Fruit fly (Drosophila melanogaster) whole organism, prepupa: ENCODE results near the gene dpp.
A peak's percentile ranks its signal among the peaks of the same experiment; 100 is the strongest.

Experiments used
- CG10669 ChIP-seq: fragments of 200-800 bp; sonication (Bioruptor generic); optimal IDR thresholded peaks from 3 replicates; lab custom pipeline; 2018; ENCODE audit warnings: missing biosample characterization, mild to moderate bottlenecking, missing genetic modification characterization, moderate library complexity
- CG11294 ChIP-seq: fragments of 200-800 bp; sonication (Bioruptor generic); IDR thresholded peaks from 2 replicates; pipeline ENCODE4 v1.3.6; 2022; ENCODE audit warnings: missing biosample characterization, missing genetic modification characterization
- CG11762 ChIP-seq: fragments of 200-800 bp; sonication (Bioruptor generic); optimal IDR thresholded peaks from 3 replicates; lab custom pipeline; 2016; ENCODE audit warnings: missing biosample characterization, missing genetic modification characterization; ENCODE audit not compliant: insufficient read depth
- CG15336 ChIP-seq: fragments of 200-800 bp; sonication (Bioruptor generic); IDR thresholded peaks from 2 replicates; pipeline ENCODE4 v1.3.6; 2022; ENCODE audit warnings: missing biosample characterization, missing genetic modification characterization
- CG16779 ChIP-seq: fragments of 200-800 bp; sonication (Bioruptor generic); optimal IDR thresholded peaks from 3 replicates; lab custom pipeline; 2017; ENCODE audit warnings: missing biosample characterization, mild to moderate bottlenecking, missing genetic modification characterization
- CG3032 ChIP-seq: fragments of 200-800 bp; optimal IDR thresholded peaks from 2 replicates; lab custom pipeline; 2019; ENCODE audit warnings: missing biosample characterization, mild to moderate bottlenecking, missing genetic modification characterization, moderate library complexity
- CG31627 ChIP-seq: fragments of 200-800 bp; sonication (Bioruptor generic); optimal IDR thresholded peaks from 3 replicates; lab custom pipeline; 2016; ENCODE audit warnings: missing biosample characterization, missing genetic modification characterization
- CG32006 ChIP-seq: fragments of 200-800 bp; sonication (Bioruptor generic); optimal IDR thresholded peaks from 3 replicates; lab custom pipeline; 2017; ENCODE audit warnings: missing biosample characterization, mild to moderate bottlenecking, missing genetic modification characterization
- CG34406 ChIP-seq: fragments of 200-800 bp; sonication (Bioruptor generic); optimal IDR thresholded peaks from 3 replicates; lab custom pipeline; 2016; ENCODE audit warnings: missing biosample characterization, missing genetic modification characterization
- CG3919 ChIP-seq: fragments of 200-800 bp; sonication (Bioruptor generic); optimal IDR thresholded peaks from 3 replicates; lab custom pipeline; 2016; ENCODE audit warnings: missing biosample characterization, missing genetic modification characterization
- CG4318 ChIP-seq: fragments of 200-800 bp; sonication (Bioruptor generic); optimal IDR thresholded peaks from 3 replicates; lab custom pipeline; 2017; ENCODE audit warnings: missing biosample characterization, mild to moderate bottlenecking, missing genetic modification characterization
- CG6163 ChIP-seq: fragments of 200-800 bp; sonication (Bioruptor generic); IDR thresholded peaks from 3 replicates; pipeline ENCODE4 v1.3.6; 2022; ENCODE audit warnings: missing biosample characterization, missing genetic modification characterization
- CG6276 ChIP-seq: fragments of 200-800 bp; sonication (Bioruptor generic); optimal IDR thresholded peaks from 2 replicates; lab custom pipeline; 2017; ENCODE audit warnings: missing biosample characterization, mild to moderate bottlenecking, missing genetic modification characterization
- CG6792 ChIP-seq: fragments of 200-800 bp; sonication (Bioruptor generic); optimal IDR thresholded peaks from 3 replicates; lab custom pipeline; 2016; ENCODE audit warnings: missing biosample characterization, missing genetic modification characterization
- CG6808 ChIP-seq: fragments of 200-800 bp; sonication (Bioruptor generic); optimal IDR thresholded peaks from 3 replicates; lab custom pipeline; 2017; ENCODE audit warnings: missing biosample characterization, missing genetic modification characterization, mild to moderate bottlenecking, moderate library complexity, missing genetic modification reagents
- CG6854 ChIP-seq: fragments of 200-800 bp; sonication (Bioruptor generic); optimal IDR thresholded peaks from 2 replicates; lab custom pipeline; 2017; ENCODE audit warnings: missing biosample characterization, mild to moderate bottlenecking, missing genetic modification characterization
- CG7368 ChIP-seq: fragments of 200-800 bp; sonication (Bioruptor generic); optimal IDR thresholded peaks from 3 replicates; lab custom pipeline; 2016; ENCODE audit warnings: missing biosample characterization, missing genetic modification characterization
- CG8119 ChIP-seq: fragments of 200-800 bp; sonication (Bioruptor generic); IDR thresholded peaks from 3 replicates; pipeline ENCODE4 v1.3.6; 2022; ENCODE audit warnings: missing biosample characterization, missing genetic modification characterization
- CG8319 ChIP-seq: fragments of 200-800 bp; sonication (Bioruptor generic); optimal IDR thresholded peaks from 3 replicates; lab custom pipeline; 2016; ENCODE audit warnings: missing biosample characterization, missing genetic modification characterization
- CG8632 ChIP-seq: fragments of 200-800 bp; sonication (Bioruptor generic); optimal IDR thresholded peaks from 3 replicates; lab custom pipeline; 2016; ENCODE audit warnings: missing biosample characterization, missing genetic modification characterization
- CG9139 ChIP-seq: fragments of 200-800 bp; sonication (Bioruptor generic); optimal IDR thresholded peaks from 3 replicates; lab custom pipeline; 2017; ENCODE audit warnings: missing biosample characterization, mild to moderate bottlenecking, missing genetic modification characterization
- Eip75B ChIP-seq: fragments of 200-800 bp; sonication (Bioruptor generic); optimal IDR thresholded peaks from 3 replicates; lab custom pipeline; 2016; ENCODE audit warnings: missing biosample characterization, missing genetic modification characterization
- Eip78C ChIP-seq: fragments of 200-800 bp; sonication (Bioruptor generic); peaks from one replicate; lab custom pipeline; 2016; ENCODE audit warnings: missing biosample characterization, missing genetic modification characterization
- Eip93F ChIP-seq: fragments of 200-800 bp; sonication (Bioruptor generic); optimal IDR thresholded peaks from 2 replicates; lab custom pipeline; 2016; ENCODE audit warnings: missing biosample characterization, mild to moderate bottlenecking, missing genetic modification characterization
- Ets21C ChIP-seq: fragments of 200-800 bp; sonication (Bioruptor generic); optimal IDR thresholded peaks from 3 replicates; lab custom pipeline; 2016; ENCODE audit warnings: missing biosample characterization, missing genetic modification characterization
- Ets96B ChIP-seq: fragments of 200-800 bp; optimal IDR thresholded peaks from 2 replicates; lab custom pipeline; 2019; ENCODE audit warnings: missing biosample characterization, mild to moderate bottlenecking, missing genetic modification characterization, moderate library complexity
- Gug ChIP-seq: fragments of 200-800 bp; sonication (Bioruptor generic); IDR thresholded peaks from 2 replicates; pipeline ENCODE4 v1.3.6; 2022; ENCODE audit warnings: missing biosample characterization, missing genetic modification characterization
- Hr38 ChIP-seq: sonication (Bioruptor generic); optimal IDR thresholded peaks from 2 replicates; lab custom pipeline; 2016; ENCODE audit warnings: missing biosample characterization, missing genetic modification characterization
- Hr39 ChIP-seq: fragments of 200-800 bp; sonication (Bioruptor generic); optimal IDR thresholded peaks from 2 replicates; lab custom pipeline; 2016; ENCODE audit warnings: missing biosample characterization, missing genetic modification characterization
- Met ChIP-seq: fragments of 200-800 bp; sonication (Bioruptor generic); optimal IDR thresholded peaks from 3 replicates; lab custom pipeline; 2016; ENCODE audit warnings: missing biosample characterization, missing genetic modification characterization
- OdsH ChIP-seq: fragments of 200-800 bp; sonication (Bioruptor generic); optimal IDR thresholded peaks from 3 replicates; lab custom pipeline; 2016; ENCODE audit warnings: missing biosample characterization, missing genetic modification characterization
- Smox ChIP-seq: fragments of 200-800 bp; sonication (Bioruptor generic); optimal IDR thresholded peaks from 3 replicates; lab custom pipeline; 2016; ENCODE audit warnings: missing biosample characterization, missing genetic modification characterization
- Sox102F ChIP-seq: fragments of 200-800 bp; sonication (Bioruptor generic); optimal IDR thresholded peaks from 2 replicates; lab custom pipeline; 2016; ENCODE audit warnings: missing biosample characterization, mild to moderate bottlenecking, missing genetic modification characterization
- Sox14 ChIP-seq: fragments of 200-800 bp; sonication (Bioruptor generic); optimal IDR thresholded peaks from 3 replicates; lab custom pipeline; 2016; ENCODE audit warnings: missing biosample characterization, missing genetic modification characterization
- Sox15 ChIP-seq: fragments of 200-800 bp; sonication (Bioruptor generic); optimal IDR thresholded peaks from 3 replicates; lab custom pipeline; 2016; ENCODE audit warnings: missing biosample characterization, missing genetic modification characterization
- achi ChIP-seq: fragments of 200-800 bp; sonication (Bioruptor generic); optimal IDR thresholded peaks from 3 replicates; lab custom pipeline; 2016; ENCODE audit warnings: missing biosample characterization, missing genetic modification characterization
- acj6 ChIP-seq: fragments of 200-800 bp; sonication (Bioruptor generic); optimal IDR thresholded peaks from 3 replicates; lab custom pipeline; 2016; ENCODE audit warnings: missing biosample characterization, missing genetic modification characterization
- cyc ChIP-seq: fragments of 200-800 bp; sonication (Bioruptor generic); optimal IDR thresholded peaks from 3 replicates; lab custom pipeline; 2016; ENCODE audit warnings: missing biosample characterization, missing genetic modification characterization
- dac ChIP-seq: fragments of 200-800 bp; sonication (Bioruptor generic); optimal IDR thresholded peaks from 2 replicates; lab custom pipeline; 2017; ENCODE audit warnings: missing biosample characterization, mild to moderate bottlenecking, missing genetic modification characterization
- dsx ChIP-seq: fragments of 200-800 bp; optimal IDR thresholded peaks from 3 replicates; lab custom pipeline; 2019; ENCODE audit warnings: missing biosample characterization, mild to moderate bottlenecking, missing genetic modification characterization, moderate library complexity; ENCODE audit not compliant: poor library complexity, severe bottlenecking
- eg ChIP-seq: fragments of 200-800 bp; sonication (Bioruptor generic); IDR thresholded peaks from 3 replicates; pipeline ENCODE4 v1.3.6; 2022; ENCODE audit warnings: missing biosample characterization, missing genetic modification characterization
- esn ChIP-seq: fragments of 200-800 bp; sonication (Bioruptor generic); optimal IDR thresholded peaks from 2 replicates; lab custom pipeline; 2016; ENCODE audit warnings: missing biosample characterization, mild to moderate bottlenecking, missing genetic modification characterization, moderate library complexity
- fd59A ChIP-seq: fragments of 200-800 bp; sonication (Bioruptor generic); optimal IDR thresholded peaks from 2 replicates; lab custom pipeline; 2017; ENCODE audit warnings: missing biosample characterization, mild to moderate bottlenecking, missing genetic modification characterization, missing genetic modification reagents
- fd85E ChIP-seq: fragments of 200-800 bp; sonication (Bioruptor generic); optimal IDR thresholded peaks from 3 replicates; lab custom pipeline; 2016; ENCODE audit warnings: missing biosample characterization, missing genetic modification characterization
- lz ChIP-seq: fragments of 200-800 bp; sonication (Bioruptor generic); optimal IDR thresholded peaks from 3 replicates; lab custom pipeline; 2016; ENCODE audit warnings: missing biosample characterization, missing genetic modification characterization
- pdm3 ChIP-seq: fragments of 200-800 bp; sonication (Bioruptor generic); optimal IDR thresholded peaks from 3 replicates; lab custom pipeline; 2016; ENCODE audit warnings: missing biosample characterization, missing genetic modification characterization
- salr ChIP-seq, 2 experiments: fragments of 200-800 bp; sonication (Bioruptor generic); optimal IDR thresholded peaks; 3 replicates each; lab custom pipeline; 2016 to 2018; ENCODE audit warnings: missing biosample characterization in 2 of 2, missing genetic modification characterization in 2 of 2, mild to moderate bottlenecking in 1 of 2
- spab ChIP-seq: fragments of 200-800 bp; sonication (Bioruptor generic); optimal IDR thresholded peaks from 2 replicates; lab custom pipeline; 2017; ENCODE audit warnings: missing biosample characterization, mild to moderate bottlenecking, missing genetic modification characterization, missing genetic modification reagents
- ss ChIP-seq, 2 experiments: fragments of 200-800 bp; sonication (Bioruptor generic); optimal IDR thresholded peaks; 2 replicates in 1 of 2; 3 replicates in 1 of 2; lab custom pipeline; 2017 to 2018; ENCODE audit warnings: mild to moderate bottlenecking in 2 of 2, missing biosample characterization in 2 of 2, missing genetic modification characterization in 2 of 2, moderate library complexity in 1 of 2
- svp ChIP-seq: fragments of 200-800 bp; sonication (Bioruptor generic); peaks from one replicate; lab custom pipeline; 2016; ENCODE audit warnings: missing biosample characterization, missing genetic modification characterization
- topi ChIP-seq: fragments of 200-800 bp; sonication (Bioruptor generic); optimal IDR thresholded peaks from 3 replicates; lab custom pipeline; 2016; ENCODE audit warnings: missing biosample characterization, missing genetic modification characterization
- vri ChIP-seq: fragments of 200-800 bp; sonication (Bioruptor generic); optimal IDR thresholded peaks from 3 replicates; lab custom pipeline; 2016; ENCODE audit warnings: missing biosample characterization, mild to moderate bottlenecking, missing genetic modification characterization

Gene dpp

DNA sequence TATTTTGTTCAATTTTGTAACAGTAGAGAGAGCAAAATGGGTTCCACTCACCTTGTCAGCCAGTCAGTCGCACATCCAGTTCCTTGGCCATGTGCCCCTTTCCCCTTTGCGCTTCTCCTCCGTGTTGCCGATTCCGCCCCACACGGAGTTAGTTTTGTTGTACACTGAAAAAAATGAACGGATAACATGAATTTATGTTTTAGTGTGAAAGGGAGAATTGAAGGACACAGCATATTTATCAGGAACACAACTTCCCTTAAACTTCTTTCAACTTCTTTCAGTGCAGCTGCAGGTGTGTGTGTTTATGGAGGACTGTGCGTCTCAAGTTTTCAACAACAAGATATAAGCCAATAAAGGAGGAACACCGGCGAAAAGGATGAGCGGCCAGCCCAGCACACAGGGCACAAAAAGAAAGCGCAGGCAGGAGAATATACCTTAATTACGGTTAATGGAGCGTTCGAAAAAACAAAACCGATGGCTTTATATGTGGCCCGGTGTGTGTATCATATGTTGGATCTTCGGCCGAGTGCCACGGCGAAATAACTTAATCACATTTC, 53.1 kb downstream of the dpp start:
- peak; percentile 36 to 65 for TF ChIP-seq ss (GFP tag; optimal IDR thresholded peaks at IDR 0.05; lab: Kevin White, UChicago)
- TF ChIP-seq spab (GFP tag; lab: Kevin White, UChicago), result peak; percentile 65
- peak; percentile 38 for TF ChIP-seq CG8319 (GFP tag; lab: Kevin White, UChicago)
- no peak for TF ChIP-seq eg (GFP tag; lab: Robert Waterston, UW)
- no peak for TF ChIP-seq CG11762
- TF ChIP-seq achi (GFP tag; lab: Kevin White, UChicago), result peak; percentile 51
- TF ChIP-seq Smox, result peak; percentile 73
- peak in 1 of 2 experiments; percentile 53 for TF ChIP-seq salr (GFP tag; optimal IDR thresholded peaks at IDR 0.05; lab: Kevin White, UChicago)
- TF ChIP-seq Eip78C, result peak; percentile 88
- TF ChIP-seq CG11294 (GFP tag; lab: Robert Waterston, UW), result no peak
- peak; percentile 70 for TF ChIP-seq Ets21C (GFP tag; lab: Kevin White, UChicago)
- TF ChIP-seq Sox14, result peak; percentile 68
- peak; percentile 80 for TF ChIP-seq topi (GFP tag; lab: Kevin White, UChicago)
- TF ChIP-seq CG8119 (GFP tag; lab: Robert Waterston, UW), result no peak
- TF ChIP-seq CG9139 (GFP tag; lab: Kevin White, UChicago), result no peak
- TF ChIP-seq lz (GFP tag; lab: Kevin White, UChicago), result peak; percentile 78
- peak; percentile 61 for TF ChIP-seq CG7368 (GFP tag; lab: Kevin White, UChicago)
- peak; percentile 73 for TF ChIP-seq CG3919 (GFP tag; lab: Kevin White, UChicago)
- peak; percentile 87 for TF ChIP-seq vri (GFP tag; lab: Kevin White, UChicago)
- TF ChIP-seq CG15336 (GFP tag; lab: Robert Waterston, UW), result no peak
- peak; percentile 16 for TF ChIP-seq Sox15 (GFP tag; lab: Kevin White, UChicago)
- TF ChIP-seq CG8632, result peak; percentile 52
- peak; percentile 71 for TF ChIP-seq pdm3
- peak; percentile 91 for TF ChIP-seq svp (GFP tag; lab: Kevin White, UChicago)
- peak; percentile 64 for TF ChIP-seq acj6 (GFP tag; lab: Kevin White, UChicago)
- no peak for TF ChIP-seq Eip93F (GFP tag; lab: Kevin White, UChicago)
- TF ChIP-seq dsx (GFP tag; lab: Kevin White, UChicago), result peak; percentile 60
- TF ChIP-seq CG31627 (GFP tag; lab: Kevin White, UChicago), result peak; percentile 77
- peak; percentile 89 for TF ChIP-seq esn (GFP tag; lab: Kevin White, UChicago)
- no peak for TF ChIP-seq dac
- TF ChIP-seq Hr38, result no peak
- no peak for TF ChIP-seq CG6276 (GFP tag; lab: Kevin White, UChicago)
- TF ChIP-seq CG6163 (GFP tag; lab: Robert Waterston, UW), result peak; percentile 79
- peak; percentile 75 for TF ChIP-seq cyc
- TF ChIP-seq Hr39 (GFP tag; lab: Kevin White, UChicago), result peak; percentile 81
- no peak for TF ChIP-seq Gug (GFP tag; lab: Robert Waterston, UW)
- TF ChIP-seq CG6808 (GFP tag; lab: Kevin White, UChicago), result peak; percentile 56
- peak; percentile 69 for TF ChIP-seq CG3032
- TF ChIP-seq Met, result peak; percentile 83
- no peak for TF ChIP-seq CG16779 (tag; lab: Kevin White, UChicago)
- TF ChIP-seq CG10669 (GFP tag; lab: Kevin White, UChicago), result peak; percentile 72
- TF ChIP-seq CG34406 (GFP tag; lab: Kevin White, UChicago), result peak; percentile 51
- TF ChIP-seq fd85E (GFP tag; lab: Kevin White, UChicago), result peak; percentile 23
- peak; percentile 64 for TF ChIP-seq OdsH
- no peak for TF ChIP-seq CG4318 (GFP tag; lab: Kevin White, UChicago)
- peak; percentile 71 for TF ChIP-seq Ets96B (tag; lab: Kevin White, UChicago)
- TF ChIP-seq CG32006 (GFP tag; lab: Kevin White, UChicago), result peak; percentile 10
- TF ChIP-seq fd59A (GFP tag; lab: Kevin White, UChicago), result peak; percentile 50
- no peak for TF ChIP-seq CG6854 (GFP tag; lab: Kevin White, UChicago)
- TF ChIP-seq Eip75B, result peak; percentile 64
- peak; percentile 87 for TF ChIP-seq Sox102F (GFP tag; lab: Kevin White, UChicago)
- TF ChIP-seq CG6792 (GFP tag; lab: Kevin White, UChicago), result peak; percentile 73
